Fruit fly (Drosophila melanogaster) whole organism, prepupa: ENCODE measurements around the gene CG18744.

Source experiments
- CG3032 ChIP-seq: fragments of 200-800 bp; optimal IDR thresholded peaks from 2 replicates; lab custom pipeline; 2019; ENCODE audit warnings: missing biosample characterization, mild to moderate bottlenecking, missing genetic modification characterization, moderate library complexity
- Gug ChIP-seq: fragments of 200-800 bp; sonication (Bioruptor generic); IDR thresholded peaks from 2 replicates; pipeline ENCODE4 v1.3.6; 2022; ENCODE audit warnings: missing biosample characterization, missing genetic modification characterization
- Met ChIP-seq: fragments of 200-800 bp; sonication (Bioruptor generic); optimal IDR thresholded peaks from 3 replicates; lab custom pipeline; 2016; ENCODE audit warnings: missing biosample characterization, missing genetic modification characterization
- Sox102F ChIP-seq: fragments of 200-800 bp; sonication (Bioruptor generic); optimal IDR thresholded peaks from 2 replicates; lab custom pipeline; 2016; ENCODE audit warnings: missing biosample characterization, mild to moderate bottlenecking, missing genetic modification characterization
- Sox15 ChIP-seq: fragments of 200-800 bp; sonication (Bioruptor generic); optimal IDR thresholded peaks from 3 replicates; lab custom pipeline; 2016; ENCODE audit warnings: missing biosample characterization, missing genetic modification characterization
- ss ChIP-seq, 2 experiments: fragments of 200-800 bp; sonication (Bioruptor generic); optimal IDR thresholded peaks; 2 replicates in 1 of 2; 3 replicates in 1 of 2; lab custom pipeline; 2017 to 2018; ENCODE audit warnings: mild to moderate bottlenecking in 2 of 2, missing biosample characterization in 2 of 2, missing genetic modification characterization in 2 of 2, moderate library complexity in 1 of 2

CG18744 gene

DNA sequence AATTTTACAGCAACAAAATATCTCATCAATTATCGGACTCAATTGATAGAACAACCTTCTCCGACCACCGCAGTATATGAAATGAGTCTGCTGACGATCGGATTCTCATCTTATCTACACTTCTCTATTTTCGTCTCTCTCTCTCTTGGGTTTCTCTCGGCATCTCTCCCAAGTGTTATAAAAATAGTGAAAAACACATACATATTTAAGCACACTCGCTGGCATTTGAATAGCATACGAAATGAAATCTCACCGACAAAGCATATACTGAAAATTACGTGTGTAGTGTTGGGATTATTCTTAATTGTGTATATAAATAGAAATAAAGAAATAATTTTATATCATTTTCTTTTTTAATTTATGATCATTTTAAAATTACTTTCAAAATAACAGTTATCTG lies 48.6 kb downstream of the CG18744 start, which contains the start of gene pyd3 (continued):
- no peak for TF ChIP-seq Met (GFP tag; lab: Kevin White, UChicago)
- TF ChIP-seq Gug (GFP tag; lab: Robert Waterston, UW) = no peak
- TF ChIP-seq Sox102F (GFP tag; lab: Kevin White, UChicago) = no peak
- no peak for TF ChIP-seq Sox15 (GFP tag; lab: Kevin White, UChicago)
- TF ChIP-seq ss (GFP tag; optimal IDR thresholded peaks at IDR 0.05; lab: Kevin White, UChicago) = no peak
- TF ChIP-seq CG3032 (tag; lab: Kevin White, UChicago) = no peak
